Fruit fly (Drosophila melanogaster) whole organism: Measurements from ENCODE around the gene CG1532.

Source experiments
- Dll ChIP-seq: fragments of >200 bp; optimal IDR thresholded peaks from 2 replicates; lab custom pipeline; 2017
- EcR ChIP-seq, 2 experiments: fragments of >200 bp; optimal IDR thresholded peaks; 2 replicates each; lab custom pipeline; 2017; ENCODE audit warnings: missing biosample characterization in 2 of 2, missing genetic modification characterization in 2 of 2, missing genetic modification reagents in 2 of 2
- psq ChIP-seq: fragments of >200 bp; optimal IDR thresholded peaks from 2 replicates; lab custom pipeline; 2017
- usp ChIP-seq: fragments of >200 bp; optimal IDR thresholded peaks from 2 replicates; lab custom pipeline; 2017; ENCODE audit warnings: missing biosample characterization, missing genetic modification characterization, mixed read lengths

DNA sequence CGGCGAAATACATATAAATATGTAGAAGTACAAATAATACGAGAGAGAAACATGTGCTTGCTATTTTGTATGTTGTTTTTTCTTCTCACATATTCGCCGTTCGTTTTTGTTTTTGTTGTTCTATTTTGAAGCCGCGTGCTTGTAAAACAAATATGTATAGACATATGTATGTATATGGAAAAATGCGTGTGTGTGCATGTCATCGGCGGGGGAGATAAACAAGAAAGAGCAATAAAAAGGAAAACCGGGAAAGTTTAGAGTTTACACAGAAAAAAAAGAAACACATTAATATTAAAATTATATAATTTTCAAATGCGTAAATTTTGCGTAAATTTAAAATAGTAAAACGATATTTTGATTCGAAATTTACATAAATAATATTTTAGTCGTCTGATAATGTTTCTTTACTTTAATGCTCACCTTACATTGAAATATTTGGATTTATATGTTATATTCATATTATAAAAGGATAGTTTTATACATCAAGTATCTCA is 17.3 kb upstream of the CG1532 start:
- TF ChIP-seq Dll (lab: Kevin White, UChicago) (no peak), EcR (GFP tag; optimal IDR thresholded peaks at IDR 0.05; lab: Kevin White, UChicago) (no peak), psq (lab: Kevin White, UChicago) (no peak), usp (GFP tag; lab: Kevin White, UChicago) (no peak)
